Fruit fly (Drosophila melanogaster) ovary, adult (tissue): ENCODE data around the gene Mettl2.

Experiments used
- CG17801 ChIP-seq: fragments of 200-800 bp; optimal IDR thresholded peaks from 2 replicates; lab custom pipeline; 2019; ENCODE audit warnings: missing biosample characterization, mild to moderate bottlenecking, missing genetic modification characterization, moderate library complexity; ENCODE audit not compliant: partially characterized antibody

Mettl2 gene

DNA sequence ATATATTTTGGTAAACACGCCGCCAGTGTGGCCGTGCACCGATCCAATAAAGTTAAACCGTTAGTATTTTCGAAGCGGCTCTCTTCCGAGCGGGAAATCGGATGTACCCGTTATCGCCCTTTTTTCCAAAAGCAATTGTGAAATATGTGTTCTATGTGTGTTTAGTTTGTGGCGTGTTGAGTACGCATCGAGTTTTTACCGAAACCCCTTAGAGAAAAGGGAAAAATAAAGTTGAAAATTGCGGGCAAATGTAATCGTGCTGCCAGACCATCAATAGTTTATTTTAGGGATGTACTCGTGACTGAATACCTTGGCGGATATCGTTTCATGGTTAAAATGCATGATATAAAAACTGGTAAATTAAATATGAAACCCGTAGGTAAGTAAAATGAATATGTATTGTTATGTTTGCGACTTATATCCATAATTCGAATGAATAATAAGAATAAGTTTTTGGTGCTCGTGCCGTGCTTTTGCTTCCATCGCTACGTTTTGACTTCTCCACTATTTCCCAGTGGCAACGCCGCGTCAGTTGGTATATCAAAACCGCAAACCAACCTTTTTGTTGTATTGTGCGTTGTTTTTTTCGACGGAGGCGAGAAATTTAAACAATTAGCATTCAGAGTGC lies at the start of gene Mettl2, which contains the start of gene Bgb:
TSS of gene Mettl2 (minus strand) at position 51 of the 628 bp plus-strand sequence.
TSS of gene Bgb (plus strand) at position 527 of the 628 bp plus-strand sequence.
- TF ChIP-seq CG17801 (GFP tag; lab: Kevin White, UChicago), result peak; percentile 77

DNA sequence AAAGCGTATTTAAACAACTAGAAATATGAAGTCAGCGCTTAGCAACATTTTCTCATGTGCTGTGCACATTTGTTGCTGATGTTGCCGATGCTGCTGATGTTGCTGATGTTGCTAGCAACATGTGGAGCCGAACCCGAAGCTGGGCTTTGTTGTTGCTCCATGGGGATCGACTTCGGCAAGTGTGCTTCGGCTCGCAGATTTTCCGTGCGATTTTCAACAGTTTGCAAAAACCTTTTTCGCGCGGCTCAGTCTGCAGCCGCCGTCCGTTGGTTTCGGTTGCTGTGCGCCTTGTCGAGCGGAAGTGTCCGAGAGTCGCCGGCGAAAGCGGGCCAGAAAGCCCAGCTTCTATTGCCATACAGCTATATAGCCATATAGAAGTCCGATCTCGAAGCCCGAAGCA lies 49.5 kb upstream of the Mettl2 start:
- TF ChIP-seq CG17801 (GFP tag; lab: Kevin White, UChicago), result no peak

DNA sequence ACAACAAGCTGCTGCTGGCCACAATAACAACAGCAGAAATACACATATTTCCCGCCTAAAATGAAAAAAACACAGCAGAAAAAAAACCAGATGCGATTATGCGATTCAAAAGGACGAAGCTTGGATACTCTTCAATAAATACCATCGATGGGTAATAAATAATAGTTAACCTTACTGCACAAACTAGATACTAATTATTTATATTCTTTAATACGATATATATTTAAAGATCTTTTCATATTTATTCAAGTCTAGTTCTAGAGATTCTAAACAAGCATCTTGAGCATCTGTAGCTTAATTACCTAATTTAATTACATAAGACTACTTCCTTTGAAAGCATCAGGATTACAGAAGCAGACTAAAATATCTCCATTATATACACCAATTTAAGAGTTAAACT lies 49.1 kb upstream of the Mettl2 start:
- TF ChIP-seq CG17801 (GFP tag; lab: Kevin White, UChicago), result no peak

DNA sequence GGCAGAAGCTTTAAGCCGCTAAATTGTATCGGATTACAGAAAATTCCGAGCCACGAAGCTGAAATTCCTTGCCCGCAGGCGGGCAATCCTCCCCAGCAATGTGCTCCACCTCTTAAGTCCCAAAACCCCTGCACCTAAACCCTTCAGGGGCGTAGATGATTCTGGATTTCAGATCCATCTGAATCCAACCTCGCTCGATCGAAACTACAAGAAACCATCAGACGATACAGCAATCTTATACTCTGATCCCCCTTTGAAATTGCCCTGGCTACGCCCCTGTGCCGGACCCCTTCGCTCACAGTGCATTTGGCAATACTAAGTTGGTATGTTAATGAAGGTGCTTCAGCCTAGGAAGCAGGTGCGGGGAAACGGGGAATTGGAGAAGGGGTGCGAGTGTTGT lies 44.1 kb upstream of the Mettl2 start:
- no peak for TF ChIP-seq CG17801 (GFP tag; lab: Kevin White, UChicago)

DNA sequence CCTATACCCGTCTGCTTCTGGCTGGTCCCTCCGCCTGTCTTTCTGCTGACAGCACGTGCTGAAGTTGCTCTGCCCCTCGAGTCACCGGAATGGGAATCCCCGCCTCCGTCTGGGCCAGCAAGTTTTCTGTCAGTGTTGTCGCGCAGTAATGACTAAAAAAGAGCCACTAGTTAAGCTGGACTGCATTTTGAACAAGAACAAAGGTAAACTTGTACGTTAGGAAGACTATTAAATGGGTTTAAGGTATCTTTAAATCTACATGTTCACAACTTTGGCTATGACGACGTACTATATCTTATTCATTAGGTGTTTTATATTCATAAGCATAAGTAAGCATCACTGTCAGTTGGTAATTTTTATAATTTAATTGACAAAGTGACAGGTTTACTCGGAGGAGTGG lies 40.4 kb upstream of the Mettl2 start:
- TF ChIP-seq CG17801 (GFP tag; lab: Kevin White, UChicago), result no peak

DNA sequence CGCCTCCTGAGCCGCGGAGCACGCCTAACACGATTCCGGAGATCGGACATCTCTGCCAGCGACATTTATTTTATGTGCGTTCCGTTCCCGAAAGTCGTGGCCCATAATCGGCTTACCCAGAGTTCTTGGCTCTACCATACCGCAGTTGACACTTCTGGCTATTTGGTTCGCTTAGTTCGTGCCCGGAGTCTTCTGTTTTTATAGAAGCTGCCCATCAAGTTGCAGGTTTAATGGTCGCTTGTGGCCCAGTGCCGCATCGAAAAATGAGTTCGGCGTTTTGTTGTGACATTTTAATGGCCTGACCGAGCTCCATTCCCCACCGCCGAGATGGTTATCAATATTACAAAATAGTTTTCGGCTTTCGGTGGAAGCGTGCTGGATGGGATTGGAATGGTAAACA lies 37.2 kb upstream of the Mettl2 start:
- no peak for TF ChIP-seq CG17801 (GFP tag; lab: Kevin White, UChicago)

DNA sequence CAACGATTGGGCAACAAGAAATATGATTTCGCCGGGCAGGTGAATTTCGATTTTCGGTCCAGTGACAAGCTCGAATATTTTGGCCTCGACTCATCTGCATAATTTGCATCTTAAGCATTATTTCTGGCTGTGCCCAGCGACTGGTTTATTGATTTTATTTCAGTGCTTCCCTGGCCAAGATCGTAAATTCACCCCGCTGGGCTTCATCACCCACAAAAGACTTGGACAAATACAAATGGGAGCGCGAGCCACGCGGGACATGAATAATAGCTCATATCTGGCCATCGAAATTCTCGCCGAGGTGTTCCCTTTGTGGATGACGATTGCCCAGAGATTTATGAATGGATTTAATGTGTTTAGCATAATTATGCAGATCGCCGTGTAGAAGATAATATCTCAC lies 36.2 kb upstream of the Mettl2 start:
- no peak for TF ChIP-seq CG17801 (GFP tag; lab: Kevin White, UChicago)

DNA sequence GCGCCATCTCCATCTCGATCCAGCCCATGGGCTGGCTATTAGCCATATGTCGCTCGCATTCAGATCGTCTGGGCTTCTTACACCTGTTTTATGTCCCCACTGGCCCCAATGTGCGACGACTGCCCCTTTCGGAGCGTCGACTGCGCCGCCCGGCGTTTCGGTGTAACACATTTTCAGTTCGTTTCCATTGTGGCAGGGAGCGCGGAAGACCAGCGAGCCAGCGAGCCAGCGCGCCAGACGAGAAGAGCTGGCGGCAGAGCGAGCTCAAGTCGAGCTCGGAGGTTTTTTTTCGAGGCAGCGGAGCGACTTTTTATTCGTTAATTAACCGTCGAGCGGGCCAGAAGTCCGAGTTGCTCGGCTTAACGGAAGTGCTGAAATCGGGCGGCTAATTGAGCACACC lies 35.3 kb upstream of the Mettl2 start, which contains the start of gene CG7991:
TSS of gene CG7991 (plus strand) at position 329 of the 400 bp plus-strand sequence.
- no peak for TF ChIP-seq CG17801 (GFP tag; lab: Kevin White, UChicago)

DNA sequence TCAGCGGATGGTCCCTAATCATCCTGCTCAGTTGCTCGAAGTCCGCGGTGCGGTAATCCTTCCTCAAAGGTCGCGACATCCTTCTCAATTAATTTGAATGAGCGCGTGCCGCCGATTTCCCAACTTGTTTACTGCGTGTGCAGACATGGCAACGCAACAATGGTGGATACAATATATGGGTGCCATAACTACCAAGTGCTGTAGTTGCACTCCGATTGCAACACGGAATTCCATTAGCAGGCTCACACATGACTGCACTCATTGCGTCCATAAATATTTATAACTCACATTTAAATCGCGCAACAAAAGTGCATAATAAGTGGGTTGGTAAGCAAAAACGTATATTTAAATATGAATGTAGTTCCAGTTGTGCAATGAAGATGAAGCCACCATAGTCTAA lies 33.6 kb upstream of the Mettl2 start, which contains the start of gene CG13930:
TSS of gene CG13930 (minus strand) at position 101 of the 400 bp plus-strand sequence.
- TF ChIP-seq CG17801 (GFP tag; lab: Kevin White, UChicago), result no peak

DNA sequence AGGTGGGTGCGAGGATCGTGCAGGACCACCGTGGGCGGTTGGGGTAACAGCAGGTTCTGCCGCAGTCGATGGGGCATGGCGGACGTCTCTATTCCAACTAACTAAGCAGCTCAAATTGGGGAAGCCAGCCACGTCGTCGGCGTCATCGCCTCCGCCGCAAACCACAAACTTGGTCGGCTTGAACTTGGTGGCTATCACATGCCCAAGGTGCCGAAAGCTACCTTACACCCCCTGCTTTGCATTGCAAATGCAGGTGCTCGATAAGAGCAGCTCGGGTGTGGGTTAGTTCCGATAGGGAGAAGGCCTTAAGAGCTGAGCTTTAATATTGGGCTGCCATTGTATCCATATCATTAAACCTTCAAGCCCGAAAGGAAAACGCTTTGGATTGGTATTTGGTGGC lies 31.0 kb upstream of the Mettl2 start, which contains the start of gene RabX5:
TSS of gene RabX5 (minus strand) at position 101 of the 400 bp plus-strand sequence.
- no peak for TF ChIP-seq CG17801 (GFP tag; lab: Kevin White, UChicago)

DNA sequence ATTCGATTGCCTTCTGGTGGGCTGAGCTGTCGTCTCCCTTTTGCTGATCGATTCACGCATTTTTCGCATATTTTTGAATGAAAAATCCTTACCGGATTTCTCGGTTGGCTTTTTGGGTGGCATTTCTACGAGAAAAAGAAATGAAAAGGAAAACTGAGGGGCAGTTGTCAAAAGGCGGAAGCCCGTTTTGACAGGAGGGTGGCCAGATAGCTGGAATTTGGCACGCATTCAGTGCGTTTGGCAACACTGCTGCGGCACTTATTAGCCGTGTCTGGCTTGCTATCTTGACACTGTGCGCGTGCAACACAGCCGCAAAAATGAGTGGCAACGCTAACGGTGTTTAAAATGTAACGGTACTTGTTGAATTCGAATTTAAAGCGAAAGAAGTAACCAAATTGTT lies 29.5 kb upstream of the Mettl2 start, which contains the start of gene RpL23A:
TSS of gene RpL23A (minus strand) at position 151 of the 400 bp plus-strand sequence.
- TF ChIP-seq CG17801 (GFP tag; lab: Kevin White, UChicago), result peak; percentile 87

DNA sequence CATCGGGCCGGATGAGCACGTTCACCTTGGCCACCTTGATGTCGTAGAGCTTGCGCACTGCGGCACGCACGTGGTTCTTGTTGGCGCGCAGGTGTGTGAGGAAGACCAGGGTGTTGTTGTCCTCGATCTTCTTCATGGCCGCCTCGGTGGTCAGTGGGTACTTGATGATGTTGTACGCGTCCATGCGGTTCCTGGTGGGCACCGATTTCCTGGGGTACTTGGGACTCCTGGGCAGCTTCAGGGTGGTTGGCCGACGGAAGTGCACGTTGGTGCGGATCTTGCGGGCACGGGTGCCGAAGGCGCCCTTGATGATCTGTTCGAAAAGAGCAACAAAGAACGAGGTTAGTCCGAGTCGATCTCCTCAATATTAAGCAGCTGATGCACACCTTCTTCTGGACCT lies 28.4 kb upstream of the Mettl2 start:
- no peak for TF ChIP-seq CG17801 (GFP tag; lab: Kevin White, UChicago)

DNA sequence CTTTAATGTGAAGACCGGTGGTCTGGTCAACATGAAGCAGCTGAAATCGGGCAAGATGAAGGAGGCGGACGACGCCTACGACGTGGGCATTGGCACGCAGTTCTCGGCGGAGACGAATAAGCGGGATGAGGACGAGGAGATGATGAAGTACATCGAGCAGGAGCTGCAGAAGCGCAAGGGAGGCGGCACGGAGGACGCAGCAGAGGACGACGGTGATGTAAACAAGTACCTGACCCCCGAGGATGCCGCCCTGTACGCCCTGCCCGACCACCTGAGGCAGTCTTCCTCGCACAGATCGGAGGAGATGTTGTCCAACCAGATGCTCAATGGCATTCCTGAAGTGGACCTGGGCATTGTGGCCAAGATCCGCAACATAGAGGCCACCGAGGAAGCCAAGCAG lies 26.5 kb upstream of the Mettl2 start:
- TF ChIP-seq CG17801 (GFP tag; lab: Kevin White, UChicago), result no peak

DNA sequence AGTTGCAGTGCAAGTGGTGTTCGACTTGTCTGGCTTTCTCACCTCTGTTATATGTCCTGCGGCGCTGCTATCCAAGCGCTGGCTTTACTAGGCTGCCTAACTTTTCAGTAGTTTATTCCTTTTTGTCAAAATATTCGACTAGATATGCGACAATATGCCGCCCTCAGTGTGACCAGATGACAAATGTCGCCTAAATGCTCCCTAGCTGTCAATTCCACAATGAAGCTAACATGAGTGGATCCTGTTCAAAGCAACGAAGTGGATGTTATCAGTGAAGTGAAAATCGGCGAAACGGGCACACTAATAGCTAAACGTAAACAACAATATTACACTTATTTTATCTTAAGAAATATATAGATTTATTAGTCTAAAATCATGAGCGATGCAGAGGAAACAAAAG lies 25.8 kb upstream of the Mettl2 start, which contains the start of the genes Srrm234 and CG7974:
TSS of gene Srrm234 (minus strand) at position 189 of the 400 bp plus-strand sequence.
TSS of gene CG7974 (plus strand) at position 263 of the 400 bp plus-strand sequence.
- TF ChIP-seq CG17801 (GFP tag; lab: Kevin White, UChicago), result peak; percentile 15

DNA sequence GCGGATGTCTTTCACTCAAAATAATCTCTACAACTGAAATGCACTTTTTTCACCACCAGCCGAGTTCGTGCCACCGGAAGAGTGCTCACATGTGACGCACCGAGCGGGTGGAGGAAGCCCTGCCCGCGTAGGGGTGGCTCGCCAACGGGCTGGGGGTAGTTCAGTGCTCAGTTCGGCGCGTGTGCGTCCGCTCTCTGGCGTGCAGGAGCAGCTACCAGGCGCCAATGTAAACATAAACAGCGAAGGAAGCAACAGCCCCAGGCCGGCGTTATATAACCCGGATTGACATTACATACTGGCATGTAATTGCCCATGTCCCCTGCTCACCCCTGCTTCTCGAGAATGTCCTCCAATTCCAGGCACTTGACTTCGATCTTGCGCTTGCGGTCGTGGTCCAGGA lies 25.2 kb upstream of the Mettl2 start:
- no peak for TF ChIP-seq CG17801 (GFP tag; lab: Kevin White, UChicago)

DNA sequence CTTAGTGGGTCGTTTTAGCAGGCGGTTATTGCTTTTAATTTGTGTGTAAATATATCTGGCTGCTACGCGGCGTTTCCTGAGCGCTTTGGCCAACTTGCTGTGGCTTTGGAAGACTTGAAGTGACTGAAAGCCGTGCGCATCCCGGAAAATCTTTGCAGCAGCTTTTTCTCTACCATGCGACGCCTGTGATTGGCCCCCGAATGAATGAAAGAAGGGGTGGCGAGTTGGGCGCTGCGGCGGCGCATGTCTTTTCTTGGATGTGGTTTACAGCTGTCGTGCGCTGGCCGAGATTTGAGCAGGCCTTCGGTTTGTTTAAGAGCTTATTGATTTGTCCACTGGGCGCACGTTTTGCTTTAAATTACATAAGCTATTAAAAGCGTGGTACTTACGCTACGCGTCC lies 24.5 kb upstream of the Mettl2 start:
- TF ChIP-seq CG17801 (GFP tag; lab: Kevin White, UChicago), result no peak
